Worm (Caenorhabditis elegans): ENCODE results near the gene sru-16.

The sru-16 gene

DNA sequence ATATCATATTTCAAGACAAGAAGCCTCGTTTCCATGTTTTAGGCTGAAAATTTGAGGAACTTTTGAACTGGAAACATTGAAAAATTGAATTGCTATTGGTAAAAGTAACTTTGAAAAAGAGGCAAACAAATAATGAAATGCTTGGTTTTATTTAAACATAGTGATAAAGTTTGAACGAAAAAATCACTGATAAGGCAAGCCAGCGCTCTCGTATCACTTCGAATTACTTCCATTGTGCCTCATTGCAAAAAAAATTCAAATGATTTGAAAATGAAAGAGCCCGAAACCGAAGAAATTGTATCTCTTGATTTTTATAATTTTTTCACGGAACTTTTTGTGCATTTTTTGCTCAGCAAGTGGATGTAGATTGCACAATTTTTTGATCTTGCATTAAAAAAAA, 30.9 kb upstream of the sru-16 start, which contains the start of gene F52G2.3:
Gene F52G2.3 (minus strand): TSS at position 43 of the 400 bp plus-strand sequence.
- TF ChIP-seq pbrm-1 (GFP tag; IDR thresholded peaks at IDR 0.05) = no peak
- peak; percentile 41 for TF ChIP-seq nhr-80 (tag; optimal IDR thresholded peaks at IDR 0.05)

DNA sequence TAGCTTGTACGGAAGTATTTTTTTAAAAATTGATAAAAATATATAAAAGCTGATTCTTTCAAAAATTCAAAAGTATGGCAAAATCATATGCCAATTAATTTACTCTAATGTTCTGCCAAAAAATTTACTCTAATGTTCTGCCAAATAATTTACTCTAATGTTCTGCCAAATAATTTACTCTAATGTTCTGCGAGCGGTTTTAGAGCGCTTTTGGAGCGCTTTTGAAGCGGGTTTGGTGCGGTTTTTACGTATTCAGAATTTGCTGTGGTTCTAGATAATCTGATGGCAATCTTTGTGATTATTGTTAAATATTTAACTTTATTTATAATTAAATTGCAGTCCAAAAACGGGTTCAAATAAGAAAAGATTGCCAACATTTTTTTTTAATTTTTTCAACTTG, 29.7 kb upstream of the sru-16 start:
- TF ChIP-seq mxl-1 (tag; optimal IDR thresholded peaks at IDR 0.05) = no peak
- TF ChIP-seq sea-2 (GFP tag; IDR thresholded peaks at IDR 0.05) = no peak
- TF ChIP-seq F55B11.4 (tag; optimal IDR thresholded peaks at IDR 0.05; ENCODE audit: borderline replicate concordance, insufficient read depth) = no peak
- no peak for TF ChIP-seq dpff-1 (tag; optimal IDR thresholded peaks at IDR 0.05)
- TF ChIP-seq rec-8 (tag; optimal IDR thresholded peaks at IDR 0.05) = peak in 1 of 2 experiments; percentile 12
- peak; percentile 61 for TF ChIP-seq hlh-12 (tag; optimal IDR thresholded peaks at IDR 0.05)
- no peak for TF ChIP-seq Y53G8AR.9 (GFP tag; conservative IDR thresholded peaks at IDR 0.05)

DNA sequence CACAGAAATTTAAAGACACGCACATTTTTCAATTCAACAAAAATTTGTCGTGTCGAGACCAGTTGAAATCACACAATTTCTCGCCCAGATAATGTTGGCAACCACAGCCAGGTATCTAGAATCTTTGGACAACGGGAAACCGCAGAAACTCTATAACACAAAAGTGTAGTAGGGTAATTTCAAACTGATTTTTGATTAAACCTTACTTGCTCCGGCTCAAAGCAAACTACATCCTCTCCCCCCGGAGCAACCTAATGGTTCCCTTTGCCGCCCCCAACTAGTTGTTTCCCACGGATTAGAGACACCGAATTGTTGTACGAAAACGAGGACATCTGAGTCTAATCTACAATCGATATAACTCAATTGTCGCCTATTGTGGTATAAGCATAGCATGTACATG, 24.7 kb upstream of the sru-16 start:
- no peak for TF ChIP-seq unc-130 (GFP tag; optimal IDR thresholded peaks at IDR 0.05)

DNA sequence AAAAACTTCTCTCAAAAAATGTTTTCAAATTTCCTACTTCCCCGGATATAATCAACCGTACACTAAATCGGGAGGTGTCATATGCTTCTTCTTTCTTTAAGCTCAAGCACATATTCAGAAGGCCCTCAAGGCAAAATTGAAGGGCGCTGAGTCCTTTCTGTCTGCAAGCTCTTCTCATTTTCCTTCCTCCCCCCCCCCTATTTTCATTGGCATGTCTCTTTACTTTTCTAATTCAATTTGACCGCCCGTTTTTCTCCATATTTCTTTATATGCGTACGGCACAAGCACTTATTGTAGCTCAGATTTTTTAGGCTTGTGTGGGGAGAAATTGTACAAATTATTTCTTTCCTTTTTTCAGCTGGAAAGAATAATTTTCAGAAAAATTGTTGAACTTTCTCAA, 23.5 kb upstream of the sru-16 start:
- TF ChIP-seq mel-28 (tag; optimal IDR thresholded peaks at IDR 0.05; ENCODE audit: borderline replicate concordance) (no peak), hsf-1 (GFP tag; IDR thresholded peaks at IDR 0.05) (no peak), ztf-18 (tag; optimal IDR thresholded peaks at IDR 0.05) (no peak), madf-3 (GFP tag; IDR thresholded peaks at IDR 0.05) (no peak), ceh-100 (GFP tag; IDR thresholded peaks at IDR 0.05) (no peak), unc-130 (GFP tag; optimal IDR thresholded peaks at IDR 0.05) (no peak), D2030.7 (GFP tag; IDR thresholded peaks at IDR 0.05) (no peak), ceh-27 (GFP tag; optimal IDR thresholded peaks at IDR 0.05) (no peak), lag-1 (GFP tag; IDR thresholded peaks at IDR 0.05) (no peak)

DNA sequence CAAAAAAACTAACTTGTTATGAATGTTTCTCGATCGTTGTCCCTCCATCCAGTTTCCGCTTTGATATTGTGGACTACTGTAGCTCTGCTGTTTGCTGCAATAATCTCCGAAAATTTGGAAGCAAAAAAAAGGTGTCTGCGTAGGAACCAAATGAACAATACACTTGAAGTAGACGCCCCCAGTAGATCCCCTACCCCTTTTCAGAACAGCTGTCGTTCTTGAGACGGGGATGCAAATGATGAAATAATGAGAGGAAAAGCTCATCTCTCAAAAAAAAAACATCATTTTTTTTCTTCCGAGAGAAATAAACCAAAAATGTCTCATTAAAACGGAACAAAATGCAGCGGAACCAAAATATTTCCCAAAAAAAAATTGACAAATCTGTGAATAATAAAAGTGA, 21.7 kb upstream of the sru-16 start:
- no peak for TF ChIP-seq hmg-1.2 (GFP tag; IDR thresholded peaks at IDR 0.05)
- TF ChIP-seq D2030.7 (GFP tag; IDR thresholded peaks at IDR 0.05) = no peak
- no peak for TF ChIP-seq dpff-1 (tag; optimal IDR thresholded peaks at IDR 0.05)
- no peak for TF ChIP-seq rec-8 (tag; optimal IDR thresholded peaks at IDR 0.05)
- no peak for TF ChIP-seq F37B4.10 (GFP tag; IDR thresholded peaks at IDR 0.05)
- no peak for TF ChIP-seq pha-4 (tag; optimal IDR thresholded peaks at IDR 0.05)

DNA sequence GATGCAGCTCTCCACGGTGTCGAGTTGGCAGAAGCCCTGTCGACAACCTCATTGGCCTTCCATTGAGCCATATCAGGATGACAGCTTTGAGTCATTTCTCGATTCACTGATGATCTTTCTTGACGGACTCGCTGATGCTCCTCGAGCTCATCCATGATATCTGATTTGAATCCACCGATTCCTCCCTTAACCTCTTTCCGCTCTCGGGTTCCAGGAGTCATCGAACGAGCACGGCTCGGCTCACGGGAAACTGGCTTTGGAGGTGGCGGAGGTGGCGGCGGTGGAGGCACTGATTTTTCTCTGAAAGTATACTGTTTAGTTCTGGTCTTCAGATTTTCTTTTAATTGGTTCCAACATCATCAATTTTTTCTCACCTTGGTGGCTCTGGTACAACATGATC, 20.0 kb upstream of the sru-16 start:
- TF ChIP-seq sptf-2 (GFP tag; optimal IDR thresholded peaks at IDR 0.05) (no peak), zfh-2 (GFP tag; conservative IDR thresholded peaks at IDR 0.05) (peak; percentile 65; the same call in 1 of the 2 replicates)

DNA sequence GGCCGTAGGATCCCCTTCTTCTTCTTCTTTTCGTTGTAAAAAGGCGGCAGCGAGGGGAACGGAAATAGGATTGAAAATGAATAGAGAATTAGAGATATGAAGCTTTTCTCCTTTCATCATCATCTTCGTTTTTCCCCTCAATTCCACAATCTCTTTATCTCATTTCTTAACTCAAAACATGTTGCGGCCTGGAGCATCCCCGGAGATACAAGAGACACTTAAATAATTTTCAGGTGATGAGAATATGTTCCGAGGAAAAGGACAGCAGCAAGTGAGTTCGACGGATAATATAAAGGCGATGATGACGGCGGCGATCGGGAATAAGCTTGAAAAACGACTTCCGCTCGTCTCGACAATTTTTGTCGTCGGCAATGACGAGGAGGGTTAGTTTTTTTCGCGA, 17.4 kb upstream of the sru-16 start, which contains the start of the genes Y45F10B.13 and qui-1:
Gene Y45F10B.13 (minus strand): TSS at position 101 of the 400 bp plus-strand sequence.
Gene qui-1 (plus strand): TSS at position 233 of the 400 bp plus-strand sequence.
- TF ChIP-seq madf-3 (GFP tag; IDR thresholded peaks at IDR 0.05) (no peak), D2030.7 (GFP tag; IDR thresholded peaks at IDR 0.05) (no peak), F33H1.4 (GFP tag; IDR thresholded peaks at IDR 0.05) (no peak), ets-4 (GFP tag; optimal IDR thresholded peaks at IDR 0.05) (no peak), ztf-28 (GFP tag; IDR thresholded peaks at IDR 0.05) (0 out of 2 replicates have a peak, but pooled peaks have one; percentile 39)

DNA sequence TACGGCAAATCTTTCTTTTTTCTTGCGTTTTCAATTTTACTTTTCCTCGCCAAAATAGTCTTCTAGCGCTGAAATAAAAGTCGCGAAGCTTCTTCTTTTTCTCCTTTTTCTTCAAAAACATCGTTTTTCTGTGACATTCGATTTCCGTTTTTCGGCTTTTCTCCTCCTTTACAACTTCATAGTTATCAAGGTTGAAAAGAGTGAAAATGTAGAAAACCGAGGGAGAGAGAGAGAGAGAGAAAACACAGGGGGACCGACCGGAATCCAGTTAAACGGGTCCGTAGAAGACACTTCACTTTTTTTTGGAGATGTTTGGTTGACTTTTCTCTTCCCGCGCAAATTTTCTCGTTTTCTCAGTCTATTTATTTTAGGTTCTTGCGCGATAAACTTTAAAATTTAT, 14.8 kb upstream of the sru-16 start:
- TF ChIP-seq F37B4.10 (GFP tag; IDR thresholded peaks at IDR 0.05) (no peak), Y79H2A.3 (GFP tag; conservative IDR thresholded peaks at IDR 0.05) (no peak), hlh-26 (GFP tag; conservative IDR thresholded peaks at IDR 0.05) (no peak), tlf-1 (GFP tag; optimal IDR thresholded peaks at IDR 0.05) (no peak), fkh-3 (tag; optimal IDR thresholded peaks at IDR 0.05) (no peak), hrde-1 (tag; optimal IDR thresholded peaks at IDR 0.05; ENCODE audit: borderline replicate concordance) (no peak), F57C9.4 (tag; optimal IDR thresholded peaks at IDR 0.05) (no peak), lin-35 (GFP tag; optimal IDR thresholded peaks at IDR 0.05) (no peak), ztf-6 (GFP tag; IDR thresholded peaks at IDR 0.05) (no peak), F52B5.7 (tag; optimal IDR thresholded peaks at IDR 0.05) (no peak), lag-1 (GFP tag; IDR thresholded peaks at IDR 0.05) (no peak), mxl-1 (tag; optimal IDR thresholded peaks at IDR 0.05) (no peak), snpc-4 (GFP tag; optimal IDR thresholded peaks at IDR 0.05) (no peak), snpc-4 (tag; optimal IDR thresholded peaks at IDR 0.05) (no peak)
